Worm (Caenorhabditis elegans): ENCODE results near the gene F59B2.13.

- no peak for TF ChIP-seq snpc-1.1 (tag; optimal IDR thresholded peaks at IDR 0.05; ENCODE audit: insufficient read depth)
- TF ChIP-seq ztf-3 (GFP tag; optimal IDR thresholded peaks at IDR 0.05) = no peak
- TF ChIP-seq ztf-25 (GFP tag; IDR thresholded peaks at IDR 0.05) = no peak
- no peak for TF ChIP-seq B0035.1 (tag; optimal IDR thresholded peaks at IDR 0.05)
- TF ChIP-seq nhr-80 (tag; optimal IDR thresholded peaks at IDR 0.05) = no peak
- no peak for TF ChIP-seq lin-54 (GFP tag; optimal IDR thresholded peaks at IDR 0.05)
- TF ChIP-seq unc-62 (GFP tag; optimal IDR thresholded peaks at IDR 0.05) = no peak
- TF ChIP-seq F23B12.7 (tag; optimal IDR thresholded peaks at IDR 0.05; ENCODE audit: insufficient read depth) = no peak
- TF ChIP-seq mxl-1 (tag; optimal IDR thresholded peaks at IDR 0.05) = no peak
- no peak for TF ChIP-seq nhr-120 (GFP tag; IDR thresholded peaks at IDR 0.05)
- no peak for TF ChIP-seq attf-6 (GFP tag; IDR thresholded peaks at IDR 0.05)
- peak; percentile 8 for TF ChIP-seq nhr-90 (tag; optimal IDR thresholded peaks at IDR 0.05)
- TF ChIP-seq aptf-2 (GFP tag; conservative IDR thresholded peaks at IDR 0.05) = no peak
- TF ChIP-seq madf-10 (tag; optimal IDR thresholded peaks at IDR 0.05) = no peak
These were observed 43.0 kb downstream of the F59B2.13 start for ce11 chrIII:8983811-8984210.
